Worm (Caenorhabditis elegans): ENCODE measurements around the gene ugt-43.

- TF ChIP-seq klf-2 (GFP tag; conservative IDR thresholded peaks at IDR 0.05) (no peak), med-1 (GFP tag; optimal IDR thresholded peaks at IDR 0.05; ENCODE audit: insufficient read depth) (no peak), ztf-29 (GFP tag; IDR thresholded peaks at IDR 0.05) (no peak), ztf-23 (GFP tag; IDR thresholded peaks at IDR 0.05) (no peak)
Measured at ce11 chrIV:10437114-10437513, 27.3 kb upstream of the ugt-43 start.
